Worm (Caenorhabditis elegans) whole organism, early embryonic: ENCODE data around the gene T19H12.12.

Experiments used
- B0310.2 ChIP-seq: sonication (generic microtip); optimal IDR thresholded peaks from 2 replicates; lab custom pipeline; 2016; ENCODE audit warnings: mild to moderate bottlenecking, missing genetic modification characterization, missing compliant biosample characterization
- F13C5.2 ChIP-seq: sonication (generic microtip); optimal IDR thresholded peaks from 2 replicates; lab custom pipeline; 2017; ENCODE audit warnings: mild to moderate bottlenecking, missing genetic modification characterization, inconsistent platforms, missing compliant biosample characterization
- aly-1 ChIP-seq: sonication (generic microtip); optimal IDR thresholded peaks from 2 replicates; lab custom pipeline; 2016; ENCODE audit warnings: missing genetic modification characterization, missing compliant biosample characterization
- ama-1 ChIP-seq: fragments of 150-350 bp; optimal IDR thresholded peaks from 2 replicates; lab custom pipeline; 2014
- ceh-13 ChIP-seq: fragments of 200-800 bp; sonication (Bioruptor generic); optimal IDR thresholded peaks from 2 replicates; lab custom pipeline; 2018; ENCODE audit warnings: mild to moderate bottlenecking, missing genetic modification characterization, missing compliant biosample characterization
- ceh-36 ChIP-seq: sonication (generic microtip); optimal IDR thresholded peaks from 2 replicates; lab custom pipeline; 2016; ENCODE audit warnings: missing genetic modification characterization, inconsistent platforms, missing compliant biosample characterization
- ets-7 ChIP-seq: sonication (generic microtip); optimal IDR thresholded peaks from 2 replicates; lab custom pipeline; 2016; ENCODE audit warnings: missing genotype, missing genetic modification characterization, missing compliant biosample characterization
- flt-1 ChIP-seq: fragments of 200-800 bp; sonication (Bioruptor generic); IDR thresholded peaks from 2 replicates; pipeline ENCODE4 v1.3.6; 2022; ENCODE audit warnings: missing genetic modification characterization, missing compliant biosample characterization
- hmbx-1 ChIP-seq: sonication (generic microtip); optimal IDR thresholded peaks from 2 replicates; lab custom pipeline; 2016; ENCODE audit warnings: mild to moderate bottlenecking, missing genetic modification characterization, missing compliant biosample characterization
- hmg-4 ChIP-seq: fragments of 200-800 bp; sonication (Bioruptor generic); optimal IDR thresholded peaks from 2 replicates; lab custom pipeline; 2018; ENCODE audit warnings: mild to moderate bottlenecking, missing genetic modification characterization, missing compliant biosample characterization
- hnd-1 ChIP-seq: sonication (generic microtip); optimal IDR thresholded peaks from 2 replicates; lab custom pipeline; 2016; ENCODE audit warnings: missing genetic modification characterization, missing compliant biosample characterization
- pes-1 ChIP-seq: fragments of 200-800 bp; sonication (Bioruptor generic); IDR thresholded peaks from 2 replicates; pipeline ENCODE4 v1.3.6; 2022; ENCODE audit warnings: missing genetic modification reagents, missing genetic modification characterization, missing compliant biosample characterization
- scrt-1 ChIP-seq: fragments of 200-800 bp; sonication (Bioruptor generic); IDR thresholded peaks from 2 replicates; pipeline ENCODE4 v1.3.6; 2022; ENCODE audit warnings: missing genetic modification characterization, missing compliant biosample characterization
- sea-1 ChIP-seq: fragments of 200-800 bp; sonication (Bioruptor generic); conservative IDR thresholded peaks from 2 replicates; pipeline ENCODE4 v1.3.6; 2022; ENCODE audit warnings: missing genetic modification characterization, missing compliant biosample characterization
- tbx-11 ChIP-seq: fragments of 200-800 bp; sonication (Bioruptor generic); IDR thresholded peaks from 2 replicates; pipeline ENCODE4 v1.3.6; 2022; ENCODE audit warnings: missing genetic modification characterization, missing compliant biosample characterization
- tbx-37 ChIP-seq: fragments of 200-800 bp; sonication (Bioruptor generic); conservative IDR thresholded peaks from 2 replicates; pipeline ENCODE4 v1.3.6; 2022; ENCODE audit warnings: missing genetic modification reagents, missing genetic modification characterization, missing compliant biosample characterization
- tra-4 ChIP-seq: sonication (generic microtip); optimal IDR thresholded peaks from 2 replicates; lab custom pipeline; 2017; ENCODE audit warnings: missing genetic modification characterization, missing compliant biosample characterization

The T19H12.12 gene

ce11 chrV:4903696-4904095, 19.1 kb downstream of the T19H12.12 start, which contains the start of gene ugt-8:
Gene ugt-8 (plus strand): TSS chrV:4903930.
- no peak for TF ChIP-seq ceh-36 (tag; lab: Kevin White, UChicago)

DNA sequence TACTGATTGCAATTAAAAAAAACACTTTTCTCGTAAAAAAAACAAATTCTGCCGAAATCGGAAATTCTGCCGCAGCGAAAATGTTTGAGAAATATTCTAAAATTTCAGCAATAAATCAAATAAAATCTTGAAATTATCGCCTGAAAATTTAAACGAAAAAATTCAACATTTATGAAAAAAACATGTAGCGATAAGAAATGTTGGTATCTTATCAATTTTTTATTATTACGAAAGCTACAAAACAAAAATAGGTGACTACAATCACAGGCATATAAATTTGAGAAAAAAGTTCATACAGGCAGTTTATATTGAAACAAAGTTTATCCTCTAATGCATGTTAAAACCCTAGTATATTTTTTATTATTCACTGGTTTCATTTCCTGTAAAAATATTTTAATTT, 21.4 kb downstream of the T19H12.12 start, which contains the start of gene ugt-14:
TSS of gene ugt-14 (plus strand) at position 301 of the 400 bp plus-strand sequence.
- TF ChIP-seq flt-1 (GFP tag; lab: Robert Waterston, UW), result no peak
- no peak for TF ChIP-seq pes-1
- TF ChIP-seq hmbx-1 (tag; lab: Kevin White, UChicago), result no peak
- TF ChIP-seq hnd-1 (tag; lab: Kevin White, UChicago), result no peak
- TF ChIP-seq aly-1 (tag; lab: Kevin White, UChicago), result no peak
- TF ChIP-seq scrt-1 (GFP tag; lab: Robert Waterston, UW), result no peak
- no peak for TF ChIP-seq tbx-11 (GFP tag; lab: Robert Waterston, UW)
- no peak for TF ChIP-seq sea-1 (GFP tag; lab: Robert Waterston, UW)
- TF ChIP-seq B0310.2 (tag; lab: Kevin White, UChicago), result no peak
- TF ChIP-seq ceh-36 (tag; lab: Kevin White, UChicago), result no peak
- no peak for TF ChIP-seq F13C5.2 (tag; lab: Kevin White, UChicago)
- TF ChIP-seq tbx-37 (GFP tag; lab: Robert Waterston, UW), result no peak
- no peak for TF ChIP-seq ama-1

DNA sequence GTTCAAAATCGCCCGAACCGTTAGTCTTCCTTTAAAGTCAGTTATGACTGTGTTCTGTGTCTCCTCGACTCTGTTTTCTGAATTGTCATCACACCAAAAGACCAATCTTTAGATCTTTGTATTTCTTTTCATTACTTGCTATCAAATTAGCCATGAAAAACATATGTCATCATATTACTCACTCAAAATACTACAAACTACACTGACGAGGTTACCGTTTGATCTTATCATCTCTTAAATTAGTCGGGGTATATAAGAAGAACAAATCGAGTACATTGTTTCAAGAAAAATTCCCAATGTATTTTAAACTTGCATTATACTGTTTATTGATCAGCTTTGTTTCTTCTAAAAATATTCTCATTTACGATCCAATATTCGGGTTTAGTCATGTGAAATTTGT, 24.0 kb downstream of the T19H12.12 start, which contains the start of gene ugt-13:
TSS of gene ugt-13 (plus strand) at position 294 of the 400 bp plus-strand sequence.
- TF ChIP-seq ets-7 (tag; lab: Kevin White, UChicago) (no peak), flt-1 (GFP tag; lab: Robert Waterston, UW) (no peak), sea-1 (GFP tag; lab: Robert Waterston, UW) (no peak), ama-1 (no peak), tra-4 (no peak), F13C5.2 (tag; lab: Kevin White, UChicago) (no peak), scrt-1 (GFP tag; lab: Robert Waterston, UW) (no peak), hnd-1 (tag; lab: Kevin White, UChicago) (no peak), aly-1 (tag; lab: Kevin White, UChicago) (no peak), ceh-13 (GFP tag; lab: Kevin White, UChicago) (no peak), ceh-36 (tag; lab: Kevin White, UChicago) (no peak), hmg-4 (GFP tag; lab: Kevin White, UChicago) (no peak), hmbx-1 (tag; lab: Kevin White, UChicago) (no peak), pes-1 (no peak)

DNA sequence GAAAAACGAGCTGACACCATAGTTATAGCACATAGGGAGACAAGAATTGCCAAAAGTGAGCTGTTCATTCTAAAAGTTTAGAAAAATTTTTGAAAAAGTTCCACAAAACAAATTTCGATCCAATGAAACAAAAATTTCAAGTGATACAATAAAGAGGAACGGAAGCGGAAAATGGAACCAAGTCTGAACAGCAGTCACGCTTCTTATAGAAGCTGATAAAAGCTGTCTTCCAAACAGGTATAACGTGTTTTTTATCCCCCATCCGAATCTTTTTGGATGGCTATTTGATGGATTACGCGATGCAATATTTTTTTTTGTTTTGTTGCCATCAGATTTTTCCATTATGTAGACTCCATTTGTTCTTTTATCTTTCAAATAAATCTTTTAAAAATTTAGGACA, 27.7 kb downstream of the T19H12.12 start, which contains the start of gene H23N18.5:
TSS of gene H23N18.5 (minus strand) at position 69 of the 400 bp plus-strand sequence.
- TF ChIP-seq tbx-37 (GFP tag; lab: Robert Waterston, UW), result no peak
- no peak for TF ChIP-seq F13C5.2 (tag; lab: Kevin White, UChicago)
- no peak for TF ChIP-seq B0310.2 (tag; lab: Kevin White, UChicago)
- no peak for TF ChIP-seq tra-4
- TF ChIP-seq hmg-4 (GFP tag; lab: Kevin White, UChicago), result no peak
- no peak for TF ChIP-seq ceh-13 (GFP tag; lab: Kevin White, UChicago)
- no peak for TF ChIP-seq scrt-1 (GFP tag; lab: Robert Waterston, UW)

DNA sequence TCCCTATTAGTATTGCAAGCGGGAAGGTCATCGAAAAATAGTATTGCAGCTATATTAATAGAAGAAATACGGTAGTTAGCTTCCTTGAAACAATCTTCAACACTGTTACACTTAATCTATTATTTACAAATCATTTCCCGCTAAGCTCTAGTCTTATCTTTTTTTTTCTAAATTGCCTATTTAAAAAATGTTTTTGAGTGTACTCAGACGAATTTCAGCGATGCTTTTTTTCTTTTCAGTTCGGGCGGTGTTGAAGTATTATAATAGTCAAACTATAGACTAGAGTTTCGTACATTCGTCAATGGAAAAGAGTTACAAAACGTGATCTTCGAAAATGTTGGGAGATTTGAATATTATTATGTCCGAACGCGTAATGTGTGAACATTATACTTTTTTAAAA, 29.3 kb downstream of the T19H12.12 start:
- TF ChIP-seq pes-1 (no peak), tbx-37 (GFP tag; lab: Robert Waterston, UW) (no peak), aly-1 (tag; lab: Kevin White, UChicago) (no peak), tra-4 (no peak), ceh-36 (tag; lab: Kevin White, UChicago) (no peak), flt-1 (GFP tag; lab: Robert Waterston, UW) (no peak), hmg-4 (GFP tag; lab: Kevin White, UChicago) (no peak), ceh-13 (GFP tag; lab: Kevin White, UChicago) (no peak), B0310.2 (tag; lab: Kevin White, UChicago) (no peak), ets-7 (tag; lab: Kevin White, UChicago) (no peak)

ce11 chrV:4914879-4915278, 30.3 kb downstream of the T19H12.12 start, which contains the start of gene H23N18.6:
Gene H23N18.6 (minus strand): TSS chrV:4915079.
- TF ChIP-seq ceh-13 (GFP tag; lab: Kevin White, UChicago) (no peak), scrt-1 (GFP tag; lab: Robert Waterston, UW) (no peak), pes-1 (no peak), flt-1 (GFP tag; lab: Robert Waterston, UW) (no peak), ama-1 (no peak), tbx-37 (GFP tag; lab: Robert Waterston, UW) (no peak), tbx-11 (GFP tag; lab: Robert Waterston, UW) (no peak), tra-4 (no peak), B0310.2 (tag; lab: Kevin White, UChicago) (no peak), hnd-1 (tag; lab: Kevin White, UChicago) (no peak), sea-1 (GFP tag; lab: Robert Waterston, UW) (no peak), ets-7 (tag; lab: Kevin White, UChicago) (no peak), F13C5.2 (tag; lab: Kevin White, UChicago) (no peak), aly-1 (tag; lab: Kevin White, UChicago) (no peak), ceh-36 (tag; lab: Kevin White, UChicago) (no peak), hmbx-1 (tag; lab: Kevin White, UChicago) (no peak), hmg-4 (GFP tag; lab: Kevin White, UChicago) (no peak)

ce11 chrV:4918091-4918624, 33.6 kb downstream of the T19H12.12 start, which contains the start of gene C02E7.7:
Gene C02E7.7 (minus strand): TSS chrV:4918574.
- TF ChIP-seq hnd-1 (tag; lab: Kevin White, UChicago), result no peak
- TF ChIP-seq hmbx-1 (tag; lab: Kevin White, UChicago), result no peak
- no peak for TF ChIP-seq tra-4
- TF ChIP-seq flt-1 (GFP tag; lab: Robert Waterston, UW), result no peak
- no peak for TF ChIP-seq tbx-11 (GFP tag; lab: Robert Waterston, UW)
- TF ChIP-seq ets-7 (tag; lab: Kevin White, UChicago), result no peak
- TF ChIP-seq ceh-36 (tag; lab: Kevin White, UChicago), result no peak
- TF ChIP-seq tbx-37 (GFP tag; lab: Robert Waterston, UW), result no peak
- no peak for TF ChIP-seq hmg-4 (GFP tag; lab: Kevin White, UChicago)
- TF ChIP-seq sea-1 (GFP tag; lab: Robert Waterston, UW), result no peak
- no peak for TF ChIP-seq ama-1
